Worm (Caenorhabditis elegans): ENCODE data around the gene sec-61.G.

Gene sec-61.G

DNA sequence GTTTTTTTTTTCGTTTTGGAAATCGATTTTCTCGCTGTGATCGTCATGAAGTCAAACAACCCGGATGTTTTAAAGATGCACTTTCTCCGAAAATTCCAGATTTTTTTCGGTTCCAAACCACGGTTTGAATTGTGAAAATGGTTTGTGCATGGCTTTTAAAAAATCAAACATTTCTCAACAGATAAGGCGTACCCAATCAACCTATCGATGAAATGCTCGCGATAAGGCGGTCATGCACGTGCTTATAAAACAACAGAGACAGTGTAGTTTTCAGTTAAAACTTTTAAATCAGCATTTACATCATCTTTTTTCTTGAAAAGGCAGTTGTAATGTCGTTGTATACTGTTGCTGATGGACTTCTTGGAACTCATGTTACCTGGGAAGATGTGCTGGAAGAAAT lies 35.5 kb upstream of the sec-61.G start, which contains the start of gene F58B4.5:
Gene F58B4.5, plus strand, starts transcription at position 283 of the 400 bp plus-strand sequence.
- peak in 1 of 2 experiments; percentile 57 for TF ChIP-seq mdl-1 (tag; optimal IDR thresholded peaks at IDR 0.05)
- TF ChIP-seq unc-130 (GFP tag; optimal IDR thresholded peaks at IDR 0.05) = no peak
- no peak for TF ChIP-seq unc-39 (tag; optimal IDR thresholded peaks at IDR 0.05)
- no peak for TF ChIP-seq ces-1 (GFP tag; optimal IDR thresholded peaks at IDR 0.05)
- TF ChIP-seq nhr-237 (tag; optimal IDR thresholded peaks at IDR 0.05) = no peak
- TF ChIP-seq rbr-2 (tag; optimal IDR thresholded peaks at IDR 0.05) = no peak
- peak; percentile 89 for TF ChIP-seq pqm-1 (tag; optimal IDR thresholded peaks at IDR 0.05)
- TF ChIP-seq Y48G9A.11 (GFP tag; IDR thresholded peaks at IDR 0.05) = no peak
- TF ChIP-seq spr-1 (tag; optimal IDR thresholded peaks at IDR 0.05) = no peak
- no peak for TF ChIP-seq ctbp-1 (GFP tag; IDR thresholded peaks at IDR 0.05)
- TF ChIP-seq zip-2 (tag; optimal IDR thresholded peaks at IDR 0.05) = no peak
- no peak for TF ChIP-seq daf-12 (tag; optimal IDR thresholded peaks at IDR 0.05)
- TF ChIP-seq nhr-28 (tag; optimal IDR thresholded peaks at IDR 0.05) = peak; percentile 34
- no peak for TF ChIP-seq lir-3 (tag; optimal IDR thresholded peaks at IDR 0.05)
- no peak for TF ChIP-seq nhr-111 (GFP tag; optimal IDR thresholded peaks at IDR 0.05)
- peak; percentile 73 for TF ChIP-seq hlh-11 (tag; optimal IDR thresholded peaks at IDR 0.05)
- TF ChIP-seq daf-8 (GFP tag; IDR thresholded peaks at IDR 0.05) = no peak
- no peak for TF ChIP-seq daf-16 (GFP tag; optimal IDR thresholded peaks at IDR 0.05)
- peak; percentile 49 for TF ChIP-seq daf-16 (tag; optimal IDR thresholded peaks at IDR 0.05)
- no peak for TF ChIP-seq F37D6.2 (tag; optimal IDR thresholded peaks at IDR 0.05)
- peak; percentile 17 for TF ChIP-seq hlh-30 (tag; optimal IDR thresholded peaks at IDR 0.05; ENCODE audit: insufficient read depth)
- TF ChIP-seq mxl-3 (GFP tag; optimal IDR thresholded peaks at IDR 0.05) = peak; percentile 32
- TF ChIP-seq php-3 (GFP tag; IDR thresholded peaks at IDR 0.05) = no peak
- TF ChIP-seq ceh-62 (tag; optimal IDR thresholded peaks at IDR 0.05) = no peak
- TF ChIP-seq zfp-3 (GFP tag; conservative IDR thresholded peaks at IDR 0.05) = no peak
- TF ChIP-seq ztf-7 (tag; optimal IDR thresholded peaks at IDR 0.05) = no peak
- TF ChIP-seq nhr-6 (tag; optimal IDR thresholded peaks at IDR 0.05) = no peak
- TF ChIP-seq nhr-41 (GFP tag; IDR thresholded peaks at IDR 0.05) = no peak
- TF ChIP-seq dve-1 (tag; optimal IDR thresholded peaks at IDR 0.05; ENCODE audit: insufficient read depth) = no peak
- no peak for TF ChIP-seq arid-1 (GFP tag; conservative IDR thresholded peaks at IDR 0.05)
- no peak for TF ChIP-seq fkh-10 (GFP tag; optimal IDR thresholded peaks at IDR 0.05)
- no peak for TF ChIP-seq lin-38 (GFP tag; IDR thresholded peaks at IDR 0.05)
- TF ChIP-seq nhr-102 (tag; optimal IDR thresholded peaks at IDR 0.05) = peak; percentile 3
- TF ChIP-seq tra-1 (GFP tag; IDR thresholded peaks at IDR 0.05) = no peak
- TF ChIP-seq T20F7.1 (GFP tag; optimal IDR thresholded peaks at IDR 0.05) = peak; percentile 14
- peak; percentile 7 for TF ChIP-seq nhr-48 (tag; optimal IDR thresholded peaks at IDR 0.05)
- peak; percentile 61 for TF ChIP-seq aha-1 (tag)
- peak; percentile 89 for TF ChIP-seq dmd-6 (GFP tag; IDR thresholded peaks at IDR 0.05)
- TF ChIP-seq gei-8 (GFP tag; optimal IDR thresholded peaks at IDR 0.05) = no peak
- TF ChIP-seq snpc-4 (tag; optimal IDR thresholded peaks at IDR 0.05) = no peak

DNA sequence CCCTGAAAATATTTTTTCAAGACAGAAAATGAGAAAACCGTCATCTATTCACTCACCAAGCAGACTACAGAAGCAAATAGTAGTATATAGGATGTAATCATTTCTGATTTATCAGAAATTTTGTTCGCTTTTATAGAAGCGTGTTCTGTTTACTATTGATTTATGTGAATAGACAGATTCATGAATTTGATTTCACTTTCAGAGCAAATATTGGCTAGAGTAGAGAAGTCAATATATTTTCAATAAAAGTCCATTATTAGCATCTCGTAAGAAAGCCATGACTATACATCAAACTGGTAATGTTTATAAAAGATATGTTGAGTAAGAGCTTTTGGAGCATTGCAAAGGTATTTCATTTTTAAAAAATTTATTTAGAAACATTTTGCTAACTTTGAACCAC lies 34.2 kb upstream of the sec-61.G start, which contains the start of gene scvp-1:
Gene scvp-1, minus strand, starts transcription at position 101 of the 400 bp plus-strand sequence.
- TF ChIP-seq nhr-237 (tag; optimal IDR thresholded peaks at IDR 0.05) (no peak), F49E8.2 (tag; optimal IDR thresholded peaks at IDR 0.05; ENCODE audit: borderline replicate concordance) (no peak), dmd-6 (GFP tag; IDR thresholded peaks at IDR 0.05) (no peak), hlh-11 (tag; optimal IDR thresholded peaks at IDR 0.05) (no peak), Y48G9A.11 (GFP tag; IDR thresholded peaks at IDR 0.05) (no peak), snpc-4 (tag; optimal IDR thresholded peaks at IDR 0.05) (no peak), F37D6.2 (tag; optimal IDR thresholded peaks at IDR 0.05) (no peak), lin-39 (tag; optimal IDR thresholded peaks at IDR 0.05) (no peak), aly-2 (tag; optimal IDR thresholded peaks at IDR 0.05) (no peak), nhr-6 (tag; optimal IDR thresholded peaks at IDR 0.05) (no peak), nhr-41 (GFP tag; IDR thresholded peaks at IDR 0.05) (no peak), nhr-76 (tag; optimal IDR thresholded peaks at IDR 0.05) (no peak), vab-7 (GFP tag; IDR thresholded peaks at IDR 0.05) (no peak), nhr-42 (GFP tag; IDR thresholded peaks at IDR 0.05) (no peak), lin-29 (GFP tag; IDR thresholded peaks at IDR 0.05) (no peak)
